Fruit fly (Drosophila melanogaster): ENCODE measurements around the gene Task7.

Gene Task7

DNA sequence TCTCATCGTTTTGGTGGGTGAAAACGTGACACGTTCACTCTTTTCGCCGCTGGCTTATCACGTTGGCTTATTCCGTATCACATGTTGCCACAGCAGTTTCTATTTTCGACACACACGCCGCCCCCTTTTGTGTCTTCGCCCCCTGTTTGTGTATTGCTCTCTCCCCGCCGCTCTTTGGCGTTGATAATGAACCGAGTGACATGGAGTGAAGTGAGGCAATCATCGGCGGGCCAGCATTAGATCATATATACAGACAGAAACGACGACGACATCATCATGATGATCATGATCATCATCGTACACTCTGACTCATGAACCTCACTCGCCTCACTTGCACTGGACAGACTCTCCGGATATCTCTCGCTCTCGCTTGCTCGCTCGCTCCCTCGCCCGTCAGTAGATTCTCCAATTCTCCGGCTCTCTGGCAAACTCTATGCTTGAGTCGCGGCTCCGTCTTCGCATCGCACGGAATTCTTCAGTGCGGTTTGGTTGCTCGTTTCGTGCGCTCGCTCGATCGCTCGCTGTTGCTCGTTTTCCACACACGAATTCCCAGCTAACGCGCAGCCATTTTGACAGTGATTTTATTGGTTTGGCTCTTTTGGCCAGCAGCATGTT, 24.4 kb upstream of the Task7 start (continued):
- TF ChIP-seq Gsc (GFP tag; IDR thresholded peaks at IDR 0.05) (no peak), usp (GFP tag; optimal IDR thresholded peaks at IDR 0.05) (no peak), CG16779 (GFP tag; IDR thresholded peaks at IDR 0.05) (no peak), schlank (tag; optimal IDR thresholded peaks at IDR 0.05) (no peak), nmo (GFP tag; optimal IDR thresholded peaks at IDR 0.05) (no peak), ken (GFP tag; IDR thresholded peaks at IDR 0.05) (no peak), hkb (optimal IDR thresholded peaks at IDR 0.05) (no peak), hkb (GFP tag; IDR thresholded peaks at IDR 0.05) (no peak), Mad (GFP tag; optimal IDR thresholded peaks at IDR 0.05) (no peak), CrebB (tag; optimal IDR thresholded peaks at IDR 0.05) (no peak), Ada2b (GFP tag; IDR thresholded peaks at IDR 0.05) (no peak), CG1647 (GFP tag; optimal IDR thresholded peaks at IDR 0.05) (no peak), slp2 (GFP tag; optimal IDR thresholded peaks at IDR 0.05) (no peak), Kr (GFP tag; optimal IDR thresholded peaks at IDR 0.05) (no peak), kay (GFP tag; optimal IDR thresholded peaks at IDR 0.05) (peak; percentile 81), abd-A (tag; optimal IDR thresholded peaks at IDR 0.05) (peak; percentile 89), CG10366 (GFP tag; IDR thresholded peaks at IDR 0.05) (no peak), CG6683 (GFP tag; optimal IDR thresholded peaks at IDR 0.05) (no peak), CG14860 (GFP tag; IDR thresholded peaks at IDR 0.05; ENCODE audit: partially characterized antibody) (no peak), CG10321 (GFP tag; IDR thresholded peaks at IDR 0.05) (no peak), Hr51 (GFP tag; optimal IDR thresholded peaks at IDR 0.05) (no peak), Ets65A (GFP tag) (no peak), Drgx (GFP tag; IDR thresholded peaks at IDR 0.05) (no peak), sna (GFP tag; IDR thresholded peaks at IDR 0.05; ENCODE audit: partially characterized antibody) (peak; percentile 49; the same call in 1 of the 2 replicates), CG12769 (tag; optimal IDR thresholded peaks at IDR 0.05) (peak; percentile 78), HLH3B (GFP tag; IDR thresholded peaks at IDR 0.05) (no peak), yki (optimal IDR thresholded peaks at IDR 0.05) (peak; percentile 24), gcm (GFP tag; optimal IDR thresholded peaks at IDR 0.05) (peak; percentile 12), ab (GFP tag; optimal IDR thresholded peaks at IDR 0.05) (no peak), Dip3 (GFP tag; optimal IDR thresholded peaks at IDR 0.05) (no peak), Atf3 (GFP tag; optimal IDR thresholded peaks at IDR 0.05) (no peak), Vsx1 (GFP tag; optimal IDR thresholded peaks at IDR 0.05) (no peak), ind (GFP tag; optimal IDR thresholded peaks at IDR 0.05) (no peak), phol (tag; optimal IDR thresholded peaks at IDR 0.05) (no peak), CG7786 (GFP tag; optimal IDR thresholded peaks at IDR 0.05) (peak; percentile 21), GATAe (GFP tag; conservative IDR thresholded peaks at IDR 0.05) (0 out of 2 replicates have a peak, but pooled peaks have one; percentile 29), klu (GFP tag; IDR thresholded peaks at IDR 0.05) (no peak), bigmax (GFP tag; optimal IDR thresholded peaks at IDR 0.05) (no peak), Eip74EF (GFP tag; optimal IDR thresholded peaks at IDR 0.05) (peak in 1 of 2 experiments; percentile 62), CG6854 (GFP tag; optimal IDR thresholded peaks at IDR 0.05) (no peak), lola (GFP tag; optimal IDR thresholded peaks at IDR 0.05) (no peak), Sox100B (GFP tag; optimal IDR thresholded peaks at IDR 0.05) (no peak), lilli (GFP tag; optimal IDR thresholded peaks at IDR 0.05) (peak; percentile 35), Nf-YA (GFP tag; IDR thresholded peaks at IDR 0.05) (no peak), corto (GFP tag; optimal IDR thresholded peaks at IDR 0.05) (no peak), otp (GFP tag; IDR thresholded peaks at IDR 0.05) (no peak), gsb (GFP tag; IDR thresholded peaks at IDR 0.05) (no peak), dan (GFP tag; IDR thresholded peaks at IDR 0.05) (no peak), pros (GFP tag; optimal IDR thresholded peaks at IDR 0.05) (peak; percentile 66), Hr78 (GFP tag; optimal IDR thresholded peaks at IDR 0.05) (peak in 1 of 2 experiments; percentile 100), CG11093 (GFP tag; IDR thresholded peaks at IDR 0.05) (no peak)

Measured in whole organism, embryonic.